Worm (Caenorhabditis elegans) whole organism, early embryonic: Measurements from ENCODE around the gene srh-194.
"Not testable (repeated sequence)": the region's sequence is repeated elsewhere in the genome, so short reads cannot be mapped to it uniquely, and the experiment has no call there.

Experiments
- B0310.2 ChIP-seq: sonication (generic microtip); optimal IDR thresholded peaks from 2 replicates; lab custom pipeline; 2016; ENCODE audit warnings: mild to moderate bottlenecking, missing genetic modification characterization, missing compliant biosample characterization
- F13C5.2 ChIP-seq: sonication (generic microtip); optimal IDR thresholded peaks from 2 replicates; lab custom pipeline; 2017; ENCODE audit warnings: mild to moderate bottlenecking, missing genetic modification characterization, inconsistent platforms, missing compliant biosample characterization
- aly-1 ChIP-seq: sonication (generic microtip); optimal IDR thresholded peaks from 2 replicates; lab custom pipeline; 2016; ENCODE audit warnings: missing genetic modification characterization, missing compliant biosample characterization
- ama-1 ChIP-seq: fragments of 150-350 bp; optimal IDR thresholded peaks from 2 replicates; lab custom pipeline; 2014
- ceh-13 ChIP-seq: fragments of 200-800 bp; sonication (Bioruptor generic); optimal IDR thresholded peaks from 2 replicates; lab custom pipeline; 2018; ENCODE audit warnings: mild to moderate bottlenecking, missing genetic modification characterization, missing compliant biosample characterization
- ceh-36 ChIP-seq: sonication (generic microtip); optimal IDR thresholded peaks from 2 replicates; lab custom pipeline; 2016; ENCODE audit warnings: missing genetic modification characterization, inconsistent platforms, missing compliant biosample characterization
- ets-7 ChIP-seq: sonication (generic microtip); optimal IDR thresholded peaks from 2 replicates; lab custom pipeline; 2016; ENCODE audit warnings: missing genotype, missing genetic modification characterization, missing compliant biosample characterization
- flt-1 ChIP-seq: fragments of 200-800 bp; sonication (Bioruptor generic); IDR thresholded peaks from 2 replicates; pipeline ENCODE4 v1.3.6; 2022; ENCODE audit warnings: missing genetic modification characterization, missing compliant biosample characterization
- hmbx-1 ChIP-seq: sonication (generic microtip); optimal IDR thresholded peaks from 2 replicates; lab custom pipeline; 2016; ENCODE audit warnings: mild to moderate bottlenecking, missing genetic modification characterization, missing compliant biosample characterization
- hmg-4 ChIP-seq: fragments of 200-800 bp; sonication (Bioruptor generic); optimal IDR thresholded peaks from 2 replicates; lab custom pipeline; 2018; ENCODE audit warnings: mild to moderate bottlenecking, missing genetic modification characterization, missing compliant biosample characterization
- hnd-1 ChIP-seq: sonication (generic microtip); optimal IDR thresholded peaks from 2 replicates; lab custom pipeline; 2016; ENCODE audit warnings: missing genetic modification characterization, missing compliant biosample characterization
- pes-1 ChIP-seq: fragments of 200-800 bp; sonication (Bioruptor generic); IDR thresholded peaks from 2 replicates; pipeline ENCODE4 v1.3.6; 2022; ENCODE audit warnings: missing genetic modification reagents, missing genetic modification characterization, missing compliant biosample characterization
- scrt-1 ChIP-seq: fragments of 200-800 bp; sonication (Bioruptor generic); IDR thresholded peaks from 2 replicates; pipeline ENCODE4 v1.3.6; 2022; ENCODE audit warnings: missing genetic modification characterization, missing compliant biosample characterization
- sea-1 ChIP-seq: fragments of 200-800 bp; sonication (Bioruptor generic); conservative IDR thresholded peaks from 2 replicates; pipeline ENCODE4 v1.3.6; 2022; ENCODE audit warnings: missing genetic modification characterization, missing compliant biosample characterization
- tbx-11 ChIP-seq: fragments of 200-800 bp; sonication (Bioruptor generic); IDR thresholded peaks from 2 replicates; pipeline ENCODE4 v1.3.6; 2022; ENCODE audit warnings: missing genetic modification characterization, missing compliant biosample characterization
- tbx-37 ChIP-seq: fragments of 200-800 bp; sonication (Bioruptor generic); conservative IDR thresholded peaks from 2 replicates; pipeline ENCODE4 v1.3.6; 2022; ENCODE audit warnings: missing genetic modification reagents, missing genetic modification characterization, missing compliant biosample characterization
- tra-4 ChIP-seq: sonication (generic microtip); optimal IDR thresholded peaks from 2 replicates; lab custom pipeline; 2017; ENCODE audit warnings: missing genetic modification characterization, missing compliant biosample characterization

Gene srh-194

DNA sequence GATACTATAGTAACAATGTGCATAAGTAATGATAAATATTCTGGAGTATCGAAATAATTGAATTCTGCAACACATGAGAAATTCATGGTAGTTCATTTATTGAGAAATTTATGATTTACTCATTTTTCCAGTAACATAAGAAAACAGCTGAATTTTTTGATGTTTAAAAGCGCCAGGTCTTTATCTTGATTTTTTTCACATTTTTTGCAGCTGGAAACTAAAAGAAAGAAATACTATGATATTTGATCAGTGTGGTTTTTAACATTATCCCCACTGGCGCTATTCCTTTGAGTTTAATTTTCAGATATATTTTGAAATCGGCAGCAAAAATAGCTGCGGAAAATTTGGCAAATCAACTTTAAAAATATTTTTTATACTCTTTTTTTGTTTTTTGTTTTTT is at the start of gene srh-194:
srh-194 (minus strand) TSS at position 101 of the 400 bp plus-strand sequence.
- not testable (repeated sequence) for TF ChIP-seq flt-1 (GFP tag; lab: Robert Waterston, UW); scrt-1; sea-1 (GFP tag; lab: Robert Waterston, UW)

DNA sequence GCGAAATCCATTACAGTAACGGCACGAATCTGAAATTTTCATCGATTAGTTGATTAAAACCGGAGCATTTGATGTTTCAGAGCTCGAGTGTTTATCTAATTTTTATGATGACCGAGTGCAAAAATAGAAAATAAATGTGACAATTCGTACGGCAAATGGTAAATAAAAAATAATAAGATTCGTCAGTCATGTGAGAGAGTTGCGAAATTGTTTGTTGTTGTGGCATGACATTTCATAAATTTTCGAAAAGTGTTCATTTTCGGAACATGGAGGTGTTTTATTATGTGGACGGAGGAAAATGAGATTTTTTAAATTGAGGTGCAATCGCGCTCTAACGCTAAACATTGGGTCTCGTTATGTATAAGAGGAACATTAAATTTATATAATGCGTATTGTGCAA is 48.4 kb upstream of the srh-194 start:
- no peak for TF ChIP-seq hnd-1 (tag; lab: Kevin White, UChicago)
- no peak for TF ChIP-seq tbx-11 (GFP tag; lab: Robert Waterston, UW)
- TF ChIP-seq ets-7 (tag; lab: Kevin White, UChicago), result no peak
- no peak for TF ChIP-seq ama-1 (lab: Kevin White, UChicago)
- TF ChIP-seq sea-1 (GFP tag; lab: Robert Waterston, UW), result no peak
- no peak for TF ChIP-seq F13C5.2 (tag; lab: Kevin White, UChicago)
- no peak for TF ChIP-seq scrt-1

DNA sequence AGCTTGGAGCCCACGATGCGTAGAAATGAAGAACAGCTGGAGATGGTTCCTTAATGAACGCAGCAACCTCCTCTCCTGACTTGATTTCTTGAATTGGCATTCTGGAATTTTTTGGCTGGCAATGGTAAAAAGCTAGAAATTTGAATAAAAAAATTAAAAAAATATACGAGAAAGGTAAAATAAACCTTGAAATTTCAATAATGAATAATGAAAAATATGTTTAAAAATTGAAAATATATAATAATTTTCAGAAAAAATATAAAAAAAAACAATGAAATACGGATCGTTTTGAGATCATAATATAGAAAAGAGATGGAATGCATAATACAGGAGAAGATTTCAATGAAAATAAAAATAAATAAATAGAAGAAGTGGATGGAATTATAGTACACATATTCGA is 47.9 kb upstream of the srh-194 start, which contains the start of gene glrx-3:
glrx-3 (minus strand) TSS at position 101 of the 400 bp plus-strand sequence.
- TF ChIP-seq ceh-13, result no peak
- TF ChIP-seq B0310.2, result no peak
- no peak for TF ChIP-seq F13C5.2 (tag; lab: Kevin White, UChicago)
- TF ChIP-seq ets-7 (tag; lab: Kevin White, UChicago), result no peak
- no peak for TF ChIP-seq hnd-1 (tag; lab: Kevin White, UChicago)
- no peak for TF ChIP-seq ama-1 (lab: Kevin White, UChicago)
- no peak for TF ChIP-seq ceh-36
- no peak for TF ChIP-seq scrt-1
- TF ChIP-seq tbx-37, result no peak
- no peak for TF ChIP-seq tra-4 (tag; lab: Kevin White, UChicago)
- TF ChIP-seq aly-1, result no peak
- no peak for TF ChIP-seq flt-1 (GFP tag; lab: Robert Waterston, UW)
- no peak for TF ChIP-seq sea-1 (GFP tag; lab: Robert Waterston, UW)
- no peak for TF ChIP-seq hmg-4 (GFP tag; lab: Kevin White, UChicago)

DNA sequence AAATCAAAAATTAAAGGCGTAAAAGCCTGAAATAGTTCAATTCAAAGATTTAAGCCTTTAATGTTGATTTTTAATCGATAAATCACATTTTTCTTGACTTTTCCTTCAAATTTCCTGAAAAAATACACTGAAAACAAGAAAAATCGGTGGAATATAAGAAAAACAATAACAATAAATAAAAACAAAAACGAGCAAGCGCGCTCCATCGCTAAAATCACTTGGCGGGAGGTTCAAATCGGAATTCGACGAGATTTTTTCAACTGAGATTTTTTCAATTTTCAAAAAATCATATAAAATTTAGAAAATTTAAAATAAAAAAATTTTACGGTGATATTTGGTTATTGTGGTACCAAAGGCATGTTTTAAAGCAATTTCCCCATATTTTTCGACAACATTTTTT is 46.2 kb upstream of the srh-194 start:
- no peak for TF ChIP-seq pes-1 (GFP tag; lab: Robert Waterston, UW)
- TF ChIP-seq ama-1 (lab: Kevin White, UChicago), result no peak
- no peak for TF ChIP-seq tbx-37
- TF ChIP-seq hmbx-1, result no peak
- no peak for TF ChIP-seq ceh-36

DNA sequence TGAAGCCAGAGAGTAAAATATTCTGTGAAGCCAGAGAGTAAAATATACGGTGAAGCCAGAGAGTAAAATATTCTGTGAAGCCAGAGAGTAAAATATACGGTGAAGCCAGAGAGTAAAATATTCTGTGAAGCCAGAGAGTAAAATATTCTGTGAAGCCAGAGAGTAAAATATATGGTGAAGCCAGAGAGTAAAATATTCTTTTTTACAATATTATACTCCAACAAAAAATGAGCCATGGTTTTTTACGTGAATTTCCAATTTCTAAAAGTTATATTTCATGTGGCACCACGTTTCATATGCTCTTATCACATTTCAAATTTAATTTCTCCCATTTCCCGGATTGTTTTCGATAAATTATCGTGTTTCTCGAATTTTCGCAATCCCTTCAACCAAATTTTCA is 43.1 kb upstream of the srh-194 start, which contains the start of gene irld-1:
irld-1 (plus strand) TSS at position 301 of the 400 bp plus-strand sequence.
- not testable (repeated sequence) for TF ChIP-seq B0310.2; sea-1 (GFP tag; lab: Robert Waterston, UW); ama-1 (lab: Kevin White, UChicago)

DNA sequence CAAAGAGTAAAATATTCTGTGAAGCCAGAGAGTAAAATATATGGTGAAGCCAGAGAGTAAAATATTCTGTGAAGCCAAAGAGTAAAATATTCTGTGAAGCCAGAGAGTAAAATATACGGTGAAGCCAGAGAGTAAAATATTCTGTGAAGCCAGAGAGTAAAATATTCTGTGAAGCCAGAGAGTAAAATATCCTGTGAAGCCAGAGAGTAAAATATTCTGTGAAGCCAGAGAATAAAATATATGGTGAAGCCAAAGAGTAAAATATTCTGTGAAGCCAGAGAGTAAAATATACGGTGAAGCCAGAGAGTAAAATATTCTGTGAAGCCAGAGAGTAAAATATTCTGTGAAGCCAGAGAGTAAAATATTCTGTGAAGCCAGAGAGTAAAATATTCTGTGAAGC is 40.2 kb upstream of the srh-194 start:
- TF ChIP-seq tbx-37, result peak; percentile 40; the same call in 1 of the 2 replicates

DNA sequence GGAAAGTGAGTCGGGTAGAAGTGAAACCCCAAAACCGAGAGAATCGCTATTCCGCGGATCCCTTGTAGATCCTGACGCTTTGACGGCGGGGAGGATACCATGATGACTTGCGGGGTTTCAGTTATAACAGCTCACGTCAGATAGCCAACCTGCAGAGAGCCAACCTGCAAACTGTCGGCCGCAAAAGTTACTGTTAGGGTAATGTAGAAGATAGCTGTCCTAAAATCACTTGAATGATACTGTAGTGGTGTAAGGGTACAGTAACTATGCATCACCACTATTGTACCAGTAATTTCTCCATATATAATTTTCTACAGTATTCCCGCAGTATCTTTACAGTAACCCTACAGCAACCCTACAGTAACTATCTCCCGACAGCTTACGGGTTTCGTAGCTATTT is 39.1 kb upstream of the srh-194 start, which contains the start of gene oac-12:
oac-12 (minus strand) TSS at position 101 of the 400 bp plus-strand sequence.
- TF ChIP-seq tra-4 (tag; lab: Kevin White, UChicago) (no peak), tbx-11 (GFP tag; lab: Robert Waterston, UW) (no peak)

DNA sequence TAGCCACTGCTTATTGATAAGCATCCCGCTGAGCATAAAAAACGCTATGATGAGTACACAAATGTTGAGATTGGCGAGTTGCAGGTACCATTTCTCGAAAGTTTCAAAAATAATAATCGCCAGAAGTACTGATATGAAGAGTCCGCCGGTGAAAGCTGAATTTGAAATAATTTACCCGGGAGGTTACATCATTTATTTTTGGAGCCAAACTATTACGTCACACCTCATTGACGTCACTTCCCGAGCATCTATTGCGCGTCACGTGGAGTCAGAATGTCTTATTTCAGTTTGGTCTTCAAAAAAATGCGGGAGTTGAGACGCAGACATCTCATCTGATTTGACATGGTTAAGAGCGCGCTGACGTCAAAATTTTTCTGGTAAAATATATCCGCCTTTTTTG is 37.5 kb upstream of the srh-194 start:
- no peak for TF ChIP-seq B0310.2
- no peak for TF ChIP-seq F13C5.2 (tag; lab: Kevin White, UChicago)

DNA sequence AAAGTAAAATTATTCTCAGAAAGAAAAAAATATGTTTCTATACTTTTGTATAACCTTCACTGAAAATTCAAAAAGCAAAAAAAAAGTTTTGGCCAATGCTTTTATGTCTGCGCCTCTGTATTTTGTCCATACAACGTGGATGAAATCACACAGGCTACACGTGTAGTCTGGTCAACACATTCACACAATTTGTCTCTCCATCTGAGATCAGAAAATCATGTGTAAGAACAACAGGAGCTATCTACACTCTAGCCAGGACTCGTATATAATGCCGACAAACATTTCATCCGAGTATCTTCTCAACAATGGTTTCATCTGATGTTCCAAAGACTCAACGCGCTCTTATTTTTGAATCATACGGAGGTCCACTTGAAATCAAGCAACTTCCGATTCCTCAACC is 33.5 kb upstream of the srh-194 start, which contains the start of gene D2063.1:
D2063.1 (plus strand) TSS at position 281 of the 400 bp plus-strand sequence.
- no peak for TF ChIP-seq ama-1 (lab: Kevin White, UChicago)
- TF ChIP-seq tbx-11 (GFP tag; lab: Robert Waterston, UW), result no peak
- no peak for TF ChIP-seq aly-1
- no peak for TF ChIP-seq B0310.2
- no peak for TF ChIP-seq hmg-4 (GFP tag; lab: Kevin White, UChicago)
- TF ChIP-seq flt-1 (GFP tag; lab: Robert Waterston, UW), result no peak
- no peak for TF ChIP-seq hmbx-1
- no peak for TF ChIP-seq scrt-1

DNA sequence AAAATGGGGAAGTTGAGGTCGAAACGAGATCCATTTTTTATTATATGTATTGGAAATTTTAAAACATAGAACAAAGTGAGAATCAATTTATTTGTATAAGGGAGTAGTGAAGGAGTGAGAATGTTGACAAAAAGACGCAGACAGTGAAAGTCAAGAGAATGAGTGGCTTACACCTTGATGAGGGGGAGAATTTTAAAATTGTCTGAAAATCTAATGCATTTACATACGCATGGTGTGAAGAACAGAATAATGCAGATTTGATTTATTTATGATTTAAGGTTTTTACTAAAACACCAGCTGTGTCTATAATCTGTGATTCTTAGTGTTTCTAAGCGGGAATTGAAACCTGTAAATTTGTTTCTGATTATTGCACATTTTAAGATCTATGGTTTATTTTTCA is 32.1 kb upstream of the srh-194 start, which contains the start of gene nhr-125:
nhr-125 (minus strand) TSS at position 101 of the 400 bp plus-strand sequence.
- TF ChIP-seq hmg-4 (GFP tag; lab: Kevin White, UChicago), result no peak
- TF ChIP-seq hmbx-1, result no peak
- TF ChIP-seq F13C5.2 (tag; lab: Kevin White, UChicago), result no peak
- TF ChIP-seq aly-1, result no peak
- TF ChIP-seq pes-1 (GFP tag; lab: Robert Waterston, UW), result no peak
- TF ChIP-seq ets-7 (tag; lab: Kevin White, UChicago), result no peak
- TF ChIP-seq sea-1 (GFP tag; lab: Robert Waterston, UW), result no peak
- no peak for TF ChIP-seq tra-4 (tag; lab: Kevin White, UChicago)
- no peak for TF ChIP-seq flt-1 (GFP tag; lab: Robert Waterston, UW)
- TF ChIP-seq ama-1 (lab: Kevin White, UChicago), result no peak
- TF ChIP-seq ceh-36, result no peak
- TF ChIP-seq scrt-1, result no peak
- no peak for TF ChIP-seq B0310.2
- no peak for TF ChIP-seq ceh-13
- no peak for TF ChIP-seq tbx-37
- no peak for TF ChIP-seq tbx-11 (GFP tag; lab: Robert Waterston, UW)
- no peak for TF ChIP-seq hnd-1 (tag; lab: Kevin White, UChicago)
